Fruit fly (Drosophila melanogaster) whole organism, pupa: Measurements from ENCODE around the gene CG7296.
A peak's percentile ranks its signal among the peaks of the same experiment; 100 is the strongest.

ENCODE experiments used
- CG10348 ChIP-seq: fragments of 200-800 bp; sonication (Bioruptor generic); IDR thresholded peaks from 2 replicates; pipeline ENCODE4 v1.3.6; 2022; ENCODE audit warnings: missing biosample characterization, missing genetic modification characterization
- CG12605 ChIP-seq: fragments of 200-800 bp; sonication (Bioruptor generic); IDR thresholded peaks from 2 replicates; pipeline ENCODE4 v1.3.6; 2022; ENCODE audit warnings: missing biosample characterization, missing genetic modification characterization
- CG13204 ChIP-seq: fragments of 200-800 bp; sonication (Bioruptor generic); optimal IDR thresholded peaks from 2 replicates; lab custom pipeline; 2018; ENCODE audit warnings: missing biosample characterization, mild to moderate bottlenecking, missing genetic modification characterization, moderate library complexity
- CG14655 ChIP-seq: fragments of 200-800 bp; sonication (Bioruptor generic); optimal IDR thresholded peaks from 3 replicates; lab custom pipeline; 2017; ENCODE audit warnings: mild to moderate bottlenecking, missing biosample characterization, missing genetic modification reagents, missing genetic modification characterization
- CG15710 ChIP-seq: fragments of 200-800 bp; sonication (Bioruptor generic); optimal IDR thresholded peaks from 2 replicates; lab custom pipeline; 2018; ENCODE audit warnings: missing biosample characterization, mild to moderate bottlenecking, missing genetic modification characterization, moderate library complexity
- CG17806 ChIP-seq: fragments of 200-800 bp; sonication (Bioruptor generic); optimal IDR thresholded peaks from 2 replicates; lab custom pipeline; 2018; ENCODE audit warnings: missing biosample characterization, mild to moderate bottlenecking, missing genetic modification characterization, moderate library complexity
- CG32121 ChIP-seq: fragments of 200-800 bp; sonication (Bioruptor generic); IDR thresholded peaks from 2 replicates; pipeline ENCODE4 v1.3.6; 2022; ENCODE audit warnings: missing biosample characterization, missing genetic modification characterization
- CG34367 ChIP-seq: fragments of 200-800 bp; sonication (Bioruptor generic); optimal IDR thresholded peaks from 2 replicates; lab custom pipeline; 2018; ENCODE audit warnings: missing biosample characterization, mild to moderate bottlenecking, missing genetic modification characterization
- CG4496 ChIP-seq: fragments of 200-800 bp; sonication (Bioruptor generic); IDR thresholded peaks from 3 replicates; pipeline ENCODE4 v1.3.6; 2022; ENCODE audit warnings: missing biosample characterization, missing genetic modification characterization
- CG8159 ChIP-seq: fragments of 200-800 bp; sonication (Bioruptor generic); optimal IDR thresholded peaks from 3 replicates; lab custom pipeline; 2018; ENCODE audit warnings: missing biosample characterization, mild to moderate bottlenecking, missing genetic modification characterization, moderate library complexity
- CG8301 ChIP-seq: fragments of 200-800 bp; sonication (Bioruptor generic); optimal IDR thresholded peaks from 2 replicates; lab custom pipeline; 2018; ENCODE audit warnings: missing biosample characterization, mild to moderate bottlenecking, missing genetic modification characterization
- CG9948 ChIP-seq: fragments of 200-800 bp; sonication (Bioruptor generic); optimal IDR thresholded peaks from 2 replicates; lab custom pipeline; 2018; ENCODE audit warnings: missing biosample characterization, mild to moderate bottlenecking, missing genetic modification characterization, moderate library complexity
- D1 ChIP-seq: fragments of 200-800 bp; sonication (Bioruptor generic); optimal IDR thresholded peaks from 2 replicates; lab custom pipeline; 2018; ENCODE audit warnings: missing biosample characterization, mild to moderate bottlenecking, missing genetic modification characterization, moderate library complexity
- EcR ChIP-seq: fragments of 200-800 bp; sonication (Bioruptor generic); optimal IDR thresholded peaks from 3 replicates; lab custom pipeline; 2019; ENCODE audit warnings: missing biosample characterization, missing genetic modification characterization, mild to moderate bottlenecking, moderate library complexity, missing genetic modification reagents
- Ets98B ChIP-seq: fragments of 200-800 bp; sonication (Bioruptor generic); IDR thresholded peaks from 2 replicates; pipeline ENCODE4 v1.3.6; 2022; ENCODE audit warnings: missing biosample characterization, missing genetic modification characterization
- Pif1A ChIP-seq: fragments of 200-800 bp; sonication (Bioruptor generic); optimal IDR thresholded peaks from 3 replicates; lab custom pipeline; 2016; ENCODE audit warnings: missing biosample characterization, missing genetic modification characterization
- Pif1B ChIP-seq: fragments of 200-800 bp; sonication (Bioruptor generic); optimal IDR thresholded peaks from 3 replicates; lab custom pipeline; 2016; ENCODE audit warnings: missing biosample characterization, missing genetic modification characterization
- Snoo ChIP-seq: fragments of 200-800 bp; sonication (Bioruptor generic); optimal IDR thresholded peaks from 3 replicates; lab custom pipeline; 2017; ENCODE audit warnings: missing biosample characterization, mild to moderate bottlenecking, missing genetic modification characterization, inconsistent platforms
- fd96Ca ChIP-seq: fragments of 200-800 bp; sonication (Bioruptor generic); IDR thresholded peaks from 3 replicates; pipeline ENCODE4 v1.3.6; 2022; ENCODE audit warnings: missing biosample characterization, missing genetic modification characterization
- gl ChIP-seq: fragments of 200-800 bp; sonication (Bioruptor generic); optimal IDR thresholded peaks from 2 replicates; lab custom pipeline; 2018; ENCODE audit warnings: missing biosample characterization, mild to moderate bottlenecking, missing genetic modification characterization
- rn ChIP-seq: fragments of 200-800 bp; sonication (Bioruptor generic); IDR thresholded peaks from 2 replicates; pipeline ENCODE4 v1.3.6; 2022; ENCODE audit warnings: missing biosample characterization, missing genetic modification characterization

Gene CG7296

dm6 chr2L:10661490-10662240, 25.2 kb downstream of the CG7296 start, which contains the start of gene CG31871:
CG31871 (plus strand) TSS chr2L:10662081.
- peak; percentile 76 for TF ChIP-seq CG8159 (tag; lab: Kevin White, UChicago)
- TF ChIP-seq CG13204 (GFP tag; lab: Kevin White, UChicago) = no peak
- TF ChIP-seq Pif1B = peak; percentile 33
- TF ChIP-seq Pif1A (GFP tag; lab: Kevin White, UChicago) = no peak
- TF ChIP-seq D1 (tag; lab: Kevin White, UChicago) = peak; percentile 73
- TF ChIP-seq fd96Ca (GFP tag; lab: Robert Waterston, UW) = no peak
- TF ChIP-seq Snoo (tag; lab: Kevin White, UChicago) = no peak
- TF ChIP-seq Ets98B = peak; percentile 75
- TF ChIP-seq rn (GFP tag; lab: Robert Waterston, UW) = peak; percentile 70
- TF ChIP-seq CG34367 (tag; lab: Kevin White, UChicago) = peak; percentile 65
- peak; percentile 90 for TF ChIP-seq CG14655 (GFP tag; lab: Kevin White, UChicago)
- no peak for TF ChIP-seq EcR (GFP tag; lab: Kevin White, UChicago)
- TF ChIP-seq CG12605 (GFP tag; lab: Robert Waterston, UW) = peak; percentile 83
- peak; percentile 89 for TF ChIP-seq CG32121 (GFP tag; lab: Robert Waterston, UW)
- peak; percentile 85 for TF ChIP-seq CG9948
- peak; percentile 55 for TF ChIP-seq CG15710 (tag; lab: Kevin White, UChicago)
- TF ChIP-seq CG17806 (tag; lab: Kevin White, UChicago) = peak; percentile 77
- TF ChIP-seq gl = no peak
- TF ChIP-seq CG10348 (GFP tag; lab: Robert Waterston, UW) = peak; percentile 52; the same call in 1 of the 2 replicates
- TF ChIP-seq CG8301 (tag; lab: Kevin White, UChicago) = peak; percentile 90
- TF ChIP-seq CG4496 (GFP tag; lab: Robert Waterston, UW) = peak; percentile 82

DNA sequence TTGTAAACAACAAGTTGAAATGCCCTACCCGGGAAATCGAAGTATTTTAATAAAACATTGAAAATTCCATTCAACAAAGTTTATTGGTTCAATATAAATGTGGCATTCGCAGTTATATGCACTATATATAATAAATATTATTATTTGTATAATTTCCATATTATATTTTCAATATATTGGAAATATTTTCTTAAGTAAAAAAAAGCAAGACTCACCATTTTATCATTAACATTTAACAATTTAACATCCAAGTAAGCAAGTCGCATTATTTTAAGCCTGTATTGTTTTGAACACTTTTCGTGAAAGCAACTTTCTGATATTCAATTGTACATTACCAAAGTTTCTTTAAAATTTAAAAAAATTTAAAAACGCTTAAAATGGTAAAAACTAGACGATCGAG, 28.9 kb downstream of the CG7296 start, which contains the start of gene CG45690:
TSS of gene CG45690 (plus strand) at position 301 of the 400 bp plus-strand sequence.
- no peak for TF ChIP-seq CG10348 (GFP tag; lab: Robert Waterston, UW)
- no peak for TF ChIP-seq CG4496 (GFP tag; lab: Robert Waterston, UW)
- TF ChIP-seq rn (GFP tag; lab: Robert Waterston, UW) = no peak
- no peak for TF ChIP-seq fd96Ca (GFP tag; lab: Robert Waterston, UW)
- TF ChIP-seq EcR (GFP tag; lab: Kevin White, UChicago) = no peak
- no peak for TF ChIP-seq gl
- TF ChIP-seq CG12605 (GFP tag; lab: Robert Waterston, UW) = no peak
- TF ChIP-seq CG13204 (GFP tag; lab: Kevin White, UChicago) = no peak
- TF ChIP-seq CG15710 (tag; lab: Kevin White, UChicago) = no peak
- TF ChIP-seq Pif1A (GFP tag; lab: Kevin White, UChicago) = no peak
- TF ChIP-seq CG9948 = no peak
- TF ChIP-seq, all 21 proteins: peak for 0

- TF ChIP-seq Snoo (tag; lab: Kevin White, UChicago) = no peak
- no peak for TF ChIP-seq D1 (tag; lab: Kevin White, UChicago)
- no peak for TF ChIP-seq CG13204 (GFP tag; lab: Kevin White, UChicago)
- TF ChIP-seq CG32121 (GFP tag; lab: Robert Waterston, UW) = no peak
- no peak for TF ChIP-seq CG9948
- TF ChIP-seq Ets98B = no peak
- TF ChIP-seq CG12605 (GFP tag; lab: Robert Waterston, UW) = no peak
- no peak for TF ChIP-seq Pif1B
- no peak for TF ChIP-seq fd96Ca (GFP tag; lab: Robert Waterston, UW)
- TF ChIP-seq Pif1A (GFP tag; lab: Kevin White, UChicago) = no peak
- no peak for TF ChIP-seq rn (GFP tag; lab: Robert Waterston, UW)
- TF ChIP-seq CG8159 (tag; lab: Kevin White, UChicago) = no peak
Measured at dm6 chr2L:10654520-10654919, 32.3 kb downstream of the CG7296 start.

dm6 chr2L:10651313-10651712, 35.6 kb downstream of the CG7296 start, which contains the start of gene dbf:
dbf (plus strand) TSS chr2L:10651613.
- TF ChIP-seq CG17806 (tag; lab: Kevin White, UChicago) (no peak), Ets98B (no peak), CG12605 (GFP tag; lab: Robert Waterston, UW) (no peak), CG4496 (GFP tag; lab: Robert Waterston, UW) (no peak), CG34367 (tag; lab: Kevin White, UChicago) (no peak), CG14655 (GFP tag; lab: Kevin White, UChicago) (no peak), CG32121 (GFP tag; lab: Robert Waterston, UW) (no peak), Snoo (tag; lab: Kevin White, UChicago) (no peak), CG8301 (tag; lab: Kevin White, UChicago) (no peak), CG13204 (GFP tag; lab: Kevin White, UChicago) (no peak), CG9948 (no peak), Pif1B (no peak), CG10348 (GFP tag; lab: Robert Waterston, UW) (no peak), Pif1A (GFP tag; lab: Kevin White, UChicago) (no peak), gl (no peak), rn (GFP tag; lab: Robert Waterston, UW) (no peak), D1 (tag; lab: Kevin White, UChicago) (no peak), EcR (GFP tag; lab: Kevin White, UChicago) (no peak), CG15710 (tag; lab: Kevin White, UChicago) (no peak)

dm6 chr2L:10647720-10648349, 39.0 kb downstream of the CG7296 start:
- no peak for TF ChIP-seq Pif1A (GFP tag; lab: Kevin White, UChicago)
- no peak for TF ChIP-seq fd96Ca (GFP tag; lab: Robert Waterston, UW)
- TF ChIP-seq CG17806 (tag; lab: Kevin White, UChicago) = no peak
- no peak for TF ChIP-seq CG13204 (GFP tag; lab: Kevin White, UChicago)
- no peak for TF ChIP-seq gl
- TF ChIP-seq Pif1B = no peak
- no peak for TF ChIP-seq CG10348 (GFP tag; lab: Robert Waterston, UW)
- no peak for TF ChIP-seq D1 (tag; lab: Kevin White, UChicago)
- no peak for TF ChIP-seq CG32121 (GFP tag; lab: Robert Waterston, UW)
- no peak for TF ChIP-seq Ets98B
- TF ChIP-seq EcR (GFP tag; lab: Kevin White, UChicago) = no peak
- TF ChIP-seq CG8159 (tag; lab: Kevin White, UChicago) = no peak
- no peak for TF ChIP-seq Snoo (tag; lab: Kevin White, UChicago)
- TF ChIP-seq CG15710 (tag; lab: Kevin White, UChicago) = no peak
- TF ChIP-seq CG8301 (tag; lab: Kevin White, UChicago) = no peak
- no peak for TF ChIP-seq rn (GFP tag; lab: Robert Waterston, UW)
- no peak for TF ChIP-seq CG14655 (GFP tag; lab: Kevin White, UChicago)
